Worm (Caenorhabditis elegans) whole organism, mixed stage, embryonic: Measurements from ENCODE around the gene fbxc-28.
"Not testable (repeated sequence)": the region's sequence is repeated elsewhere in the genome, so short reads cannot be mapped to it uniquely, and the experiment has no call there.

Experiments used
- M03D4.4 ChIP-seq: sonication (generic microtip); optimal IDR thresholded peaks from 2 replicates; lab custom pipeline; 2017; ENCODE audit warnings: mild to moderate bottlenecking, missing genetic modification characterization, missing compliant biosample characterization
- bed-3 ChIP-seq: fragments of 200-800 bp; sonication (Bioruptor generic); optimal IDR thresholded peaks from 3 replicates; lab custom pipeline; 2018; ENCODE audit warnings: mild to moderate bottlenecking, missing genetic modification characterization, moderate library complexity, missing compliant biosample characterization
- blmp-1 ChIP-seq: fragments of 150-350 bp; optimal IDR thresholded peaks from 2 replicates; lab custom pipeline; 2014; ENCODE audit warnings: missing biosample characterization, missing genetic modification characterization
- ceh-39 ChIP-seq: fragments of 150-350 bp; optimal IDR thresholded peaks from 2 replicates; lab custom pipeline; 2014; ENCODE audit warnings: missing biosample characterization, missing genetic modification characterization
- ceh-43 ChIP-seq: fragments of 200-800 bp; sonication (Bioruptor generic); optimal IDR thresholded peaks from 2 replicates; lab custom pipeline; 2018; ENCODE audit warnings: mild to moderate bottlenecking, missing genetic modification characterization, moderate library complexity, missing compliant biosample characterization
- ces-1 ChIP-seq: fragments of 150-350 bp; optimal IDR thresholded peaks from 2 replicates; lab custom pipeline; 2014; ENCODE audit warnings: missing biosample characterization, missing genetic modification reagents, missing genetic modification characterization
- cnd-1 ChIP-seq: fragments of 200-800 bp; sonication (Bioruptor generic); optimal IDR thresholded peaks from 2 replicates; lab custom pipeline; 2018; ENCODE audit warnings: mild to moderate bottlenecking, missing genetic modification characterization, missing compliant biosample characterization
- drap-1 ChIP-seq: fragments of 200-800 bp; sonication (Bioruptor generic); optimal IDR thresholded peaks from 3 replicates; lab custom pipeline; 2018; ENCODE audit warnings: mild to moderate bottlenecking, missing genetic modification characterization, missing compliant biosample characterization
- elt-1 ChIP-seq: sonication (generic microtip); optimal IDR thresholded peaks from 2 replicates; lab custom pipeline; 2017; ENCODE audit warnings: missing genetic modification characterization, mild to moderate bottlenecking, missing compliant biosample characterization, antibody characterized with exemption, moderate library complexity, borderline replicate concordance; ENCODE audit not compliant: insufficient read depth
- elt-3 ChIP-seq: fragments of 150-350 bp; optimal IDR thresholded peaks from 2 replicates; lab custom pipeline; 2014; ENCODE audit warnings: missing biosample characterization, missing genetic modification characterization
- flh-1 ChIP-seq: fragments of 200-800 bp; sonication (Bioruptor generic); optimal IDR thresholded peaks from 2 replicates; lab custom pipeline; 2018; ENCODE audit warnings: mild to moderate bottlenecking, missing genetic modification characterization, moderate library complexity, missing compliant biosample characterization
- ham-2 ChIP-seq: fragments of 200-800 bp; sonication (Bioruptor generic); optimal IDR thresholded peaks from 2 replicates; lab custom pipeline; 2018; ENCODE audit warnings: mild to moderate bottlenecking, missing genetic modification characterization, missing compliant biosample characterization
- hlh-1 ChIP-seq: fragments of 150-350 bp; optimal IDR thresholded peaks from 2 replicates; lab custom pipeline; 2014; ENCODE audit warnings: missing biosample characterization, missing genetic modification reagents, missing genetic modification characterization
- lin-13 ChIP-seq: fragments of 150-350 bp; optimal IDR thresholded peaks from 2 replicates; lab custom pipeline; 2014; ENCODE audit warnings: missing biosample characterization, missing genetic modification characterization
- lin-32 ChIP-seq: fragments of 200-800 bp; sonication (Bioruptor generic); optimal IDR thresholded peaks from 2 replicates; lab custom pipeline; 2018; ENCODE audit warnings: mild to moderate bottlenecking, missing genetic modification characterization, missing compliant biosample characterization
- lsy-2 ChIP-seq: fragments of 150-350 bp; optimal IDR thresholded peaks from 2 replicates; lab custom pipeline; 2014; ENCODE audit warnings: missing biosample characterization, missing genetic modification characterization
- mab-5 ChIP-seq: fragments of 150-350 bp; optimal IDR thresholded peaks from 2 replicates; lab custom pipeline; 2014; ENCODE audit warnings: missing biosample characterization, missing genetic modification characterization
- mep-1 ChIP-seq: fragments of 150-350 bp; optimal IDR thresholded peaks from 2 replicates; lab custom pipeline; 2017; ENCODE audit warnings: missing biosample characterization, missing genetic modification reagents, missing genetic modification characterization, inconsistent platforms
- mls-2 ChIP-seq: sonication (generic microtip); optimal IDR thresholded peaks from 2 replicates; lab custom pipeline; 2016; ENCODE audit warnings: mild to moderate bottlenecking, missing genetic modification characterization, moderate library complexity, missing compliant biosample characterization
- nhr-12 ChIP-seq: fragments of 150-350 bp; optimal IDR thresholded peaks from 2 replicates; lab custom pipeline; 2014; ENCODE audit warnings: missing biosample characterization, missing genetic modification characterization
- nhr-28 ChIP-seq: fragments of 150-350 bp; optimal IDR thresholded peaks from 2 replicates; lab custom pipeline; 2014; ENCODE audit warnings: missing biosample characterization, missing genetic modification characterization
- nhr-76 ChIP-seq: sonication (generic microtip); optimal IDR thresholded peaks from 2 replicates; lab custom pipeline; 2017; ENCODE audit warnings: missing biosample characterization, missing genetic modification characterization
- pha-4 ChIP-seq: fragments of 150-350 bp; optimal IDR thresholded peaks from 2 replicates; lab custom pipeline; 2018; ENCODE audit warnings: missing biosample characterization, missing genetic modification reagents, missing genetic modification characterization
- sem-2 ChIP-seq: fragments of 200-800 bp; sonication (Bioruptor generic); optimal IDR thresholded peaks from 2 replicates; lab custom pipeline; 2018; ENCODE audit warnings: mild to moderate bottlenecking, missing genetic modification characterization, missing compliant biosample characterization
- snpc-4 ChIP-seq: fragments of 150-350 bp; optimal IDR thresholded peaks from 2 replicates; lab custom pipeline; 2014; ENCODE audit warnings: missing biosample characterization, missing genetic modification characterization
- sptf-1 ChIP-seq: sonication (generic microtip); optimal IDR thresholded peaks from 2 replicates; lab custom pipeline; 2017; ENCODE audit warnings: mild to moderate bottlenecking, missing genetic modification characterization, moderate library complexity, missing compliant biosample characterization
- tbx-8 ChIP-seq: fragments of 200-800 bp; sonication (Bioruptor generic); optimal IDR thresholded peaks from 2 replicates; lab custom pipeline; 2018; ENCODE audit warnings: mild to moderate bottlenecking, missing genetic modification characterization, moderate library complexity, missing compliant biosample characterization
- unc-120 ChIP-seq: sonication (generic microtip); optimal IDR thresholded peaks from 2 replicates; lab custom pipeline; 2017; ENCODE audit warnings: missing genetic modification characterization, missing compliant biosample characterization; ENCODE audit not compliant: poor library complexity, severe bottlenecking
- unc-39 ChIP-seq: fragments of 150-350 bp; optimal IDR thresholded peaks from 2 replicates; lab custom pipeline; 2014; ENCODE audit warnings: missing biosample characterization, missing genetic modification characterization
- unc-62 ChIP-seq: fragments of 150-350 bp; optimal IDR thresholded peaks from 2 replicates; lab custom pipeline; 2014; ENCODE audit warnings: missing biosample characterization, missing genetic modification reagents, missing genetic modification characterization
- zip-8 ChIP-seq: fragments of 150-350 bp; optimal IDR thresholded peaks from 2 replicates; lab custom pipeline; 2014; ENCODE audit warnings: missing biosample characterization, missing genetic modification characterization
- ztf-11 ChIP-seq: fragments of 150-350 bp; optimal IDR thresholded peaks from 2 replicates; lab custom pipeline; 2014; ENCODE audit warnings: missing biosample characterization, missing genetic modification characterization

Gene fbxc-28

DNA sequence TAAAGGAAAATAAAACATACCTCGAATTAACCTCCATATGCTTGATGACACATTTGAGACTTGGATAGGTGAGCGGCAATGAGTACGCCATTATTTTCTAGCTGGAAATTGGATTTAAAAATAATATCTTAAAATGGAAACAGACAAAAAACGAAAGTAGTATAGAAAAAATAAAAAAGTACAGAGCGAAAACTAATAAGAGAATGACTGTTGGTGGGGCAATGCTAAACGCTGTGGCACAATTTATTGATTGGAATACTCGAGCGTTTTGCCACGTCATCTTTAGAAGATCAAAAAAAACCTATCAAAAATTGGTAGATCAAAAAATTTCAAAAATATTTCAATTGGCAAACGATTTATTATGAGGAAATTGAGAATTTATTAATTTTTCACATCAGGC is 24.5 kb downstream of the fbxc-28 start, which contains the start of gene fbxc-32:
TSS of gene fbxc-32 (minus strand) at position 101 of the 400 bp plus-strand sequence.
- no peak for TF ChIP-seq lsy-2
- TF ChIP-seq hlh-1 (tag; lab: Kevin White, UChicago): no peak
- no peak for TF ChIP-seq ceh-43 (GFP tag; lab: Kevin White, UChicago)
- TF ChIP-seq M03D4.4 (tag; lab: Kevin White, UChicago): no peak
- TF ChIP-seq ces-1 (GFP tag; lab: Kevin White, UChicago): no peak
- no peak for TF ChIP-seq drap-1 (GFP tag; lab: Kevin White, UChicago)
- TF ChIP-seq cnd-1 (tag; lab: Kevin White, UChicago): no peak
- TF ChIP-seq ham-2 (GFP tag; lab: Kevin White, UChicago): no peak
- TF ChIP-seq nhr-28: no peak
- TF ChIP-seq mab-5 (tag; lab: Kevin White, UChicago): no peak
- no peak for TF ChIP-seq blmp-1
- TF ChIP-seq mls-2 (tag; lab: Kevin White, UChicago): no peak
- TF ChIP-seq elt-3: no peak
- TF ChIP-seq elt-1: no peak
- no peak for TF ChIP-seq flh-1 (GFP tag; lab: Kevin White, UChicago)
- TF ChIP-seq ceh-39 (tag; lab: Kevin White, UChicago): no peak
- no peak for TF ChIP-seq mep-1 (tag; lab: Kevin White, UChicago)
- TF ChIP-seq unc-120 (tag; lab: Kevin White, UChicago): no peak

DNA sequence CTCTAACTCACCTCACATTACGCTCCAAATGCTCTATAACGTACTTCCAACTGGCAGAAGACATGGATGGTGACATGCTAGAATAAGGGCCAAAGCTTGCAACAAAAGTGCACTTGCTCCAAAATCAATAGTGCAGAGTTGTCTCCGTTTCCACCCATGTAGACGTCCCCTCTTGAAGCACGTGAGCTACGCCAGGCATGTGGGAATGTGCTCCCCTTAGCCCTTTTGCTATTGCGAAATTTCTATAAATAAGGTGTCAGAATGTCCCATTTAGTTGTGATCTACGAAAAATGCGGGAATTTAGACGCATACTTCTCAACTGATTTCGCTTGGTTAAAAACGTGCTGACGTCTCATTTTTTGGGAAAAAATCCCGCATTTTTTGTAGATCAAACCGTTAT is 26.8 kb downstream of the fbxc-28 start:
- TF ChIP-seq M03D4.4 (tag; lab: Kevin White, UChicago): no peak
- TF ChIP-seq lin-32 (GFP tag; lab: Kevin White, UChicago): no peak
- no peak for TF ChIP-seq mls-2 (tag; lab: Kevin White, UChicago)
- TF ChIP-seq pha-4 (tag; lab: Kevin White, UChicago): no peak
- TF ChIP-seq zip-8 (tag; lab: Kevin White, UChicago): no peak

DNA sequence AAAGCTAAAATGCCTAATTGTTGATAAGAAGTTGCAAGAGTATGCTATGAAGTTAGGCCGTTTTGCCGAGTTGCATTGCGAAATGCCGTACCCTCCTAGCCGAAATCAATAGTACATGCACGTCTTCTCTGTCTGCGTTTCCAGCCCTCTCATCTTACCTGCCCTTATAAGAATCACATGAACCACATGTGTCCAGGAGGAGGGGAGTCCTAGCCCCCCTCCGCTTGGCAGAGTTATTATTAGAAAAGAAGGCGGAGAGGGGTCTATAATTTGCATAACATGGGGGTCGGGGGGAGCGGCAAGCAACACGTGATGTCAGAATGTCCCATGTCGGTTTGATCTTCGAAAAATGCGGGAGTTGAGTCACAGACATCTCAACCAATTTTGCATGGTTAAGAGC is 29.4 kb downstream of the fbxc-28 start:
- TF ChIP-seq mls-2 (tag; lab: Kevin White, UChicago) (no peak), bed-3 (GFP tag; lab: Kevin White, UChicago) (no peak), ceh-43 (GFP tag; lab: Kevin White, UChicago) (no peak), flh-1 (GFP tag; lab: Kevin White, UChicago) (no peak), tbx-8 (GFP tag; lab: Kevin White, UChicago) (no peak), sem-2 (no peak), unc-62 (no peak), unc-39 (tag; lab: Kevin White, UChicago) (no peak), lin-13 (no peak), zip-8 (tag; lab: Kevin White, UChicago) (no peak), blmp-1 (no peak), nhr-76 (no peak), sptf-1 (tag; lab: Kevin White, UChicago) (no peak), snpc-4 (tag; lab: Kevin White, UChicago) (no peak), M03D4.4 (tag; lab: Kevin White, UChicago) (no peak), nhr-12 (no peak), cnd-1 (tag; lab: Kevin White, UChicago) (no peak), unc-120 (tag; lab: Kevin White, UChicago) (no peak), drap-1 (GFP tag; lab: Kevin White, UChicago) (no peak), hlh-1 (tag; lab: Kevin White, UChicago) (no peak)

DNA sequence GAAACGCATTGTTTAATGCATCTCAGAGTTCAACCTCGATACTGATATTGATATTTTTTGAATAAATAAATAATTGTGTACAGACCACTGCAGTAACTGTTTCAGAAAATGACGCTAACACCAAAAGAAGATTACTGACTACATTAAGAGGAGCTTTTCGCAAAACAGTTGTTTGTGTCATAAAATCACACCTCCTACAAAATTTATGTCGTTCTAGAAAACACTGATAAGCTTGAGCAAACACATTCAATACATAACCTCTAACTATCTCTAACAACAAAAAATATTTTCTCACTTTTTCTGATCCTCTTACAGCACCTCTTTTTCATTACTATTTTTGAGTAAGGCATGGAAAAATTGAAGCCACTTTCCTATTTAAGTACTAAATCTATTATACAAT is 31.0 kb downstream of the fbxc-28 start, which contains the start of gene fbxc-7:
TSS of gene fbxc-7 (plus strand) at position 301 of the 400 bp plus-strand sequence.
- not testable (repeated sequence) for TF ChIP-seq blmp-1; nhr-28; snpc-4 (tag; lab: Kevin White, UChicago)

DNA sequence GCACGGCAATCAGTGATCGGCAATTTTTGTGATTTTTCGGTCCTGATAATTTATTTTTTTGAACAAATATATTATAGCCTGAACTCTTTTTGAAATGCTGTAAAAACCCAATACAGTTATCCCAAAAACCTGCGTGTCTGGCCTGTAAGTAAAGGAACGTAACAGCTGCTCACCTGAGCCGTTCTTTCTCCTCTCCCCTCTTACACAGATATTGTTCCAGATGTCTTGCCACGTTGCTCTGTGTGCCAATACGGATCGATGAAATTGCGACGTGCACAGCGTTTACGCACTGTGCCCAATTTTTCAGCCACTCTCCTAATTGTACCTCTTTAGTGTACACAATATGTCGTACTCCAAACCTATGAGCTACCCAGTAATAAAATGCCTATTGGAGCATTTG is 35.0 kb downstream of the fbxc-28 start, which contains the start of gene sdz-4:
TSS of gene sdz-4 (plus strand) at position 301 of the 400 bp plus-strand sequence.
- TF ChIP-seq ztf-11 (tag; lab: Kevin White, UChicago) (no peak), ces-1 (GFP tag; lab: Kevin White, UChicago) (no peak), nhr-12 (no peak), blmp-1 (no peak), nhr-76 (no peak), drap-1 (GFP tag; lab: Kevin White, UChicago) (no peak)
